Worm (Caenorhabditis elegans) whole organism, mixed stage, embryonic: ENCODE measurements around the gene C03C10.2.
A peak's percentile ranks its signal among the peaks of the same experiment; 100 is the strongest.

Experiments
- M03D4.4 ChIP-seq: sonication (generic microtip); optimal IDR thresholded peaks from 2 replicates; lab custom pipeline; 2017; ENCODE audit warnings: mild to moderate bottlenecking, missing genetic modification characterization, missing compliant biosample characterization
- bed-3 ChIP-seq: fragments of 200-800 bp; sonication (Bioruptor generic); optimal IDR thresholded peaks from 3 replicates; lab custom pipeline; 2018; ENCODE audit warnings: mild to moderate bottlenecking, missing genetic modification characterization, moderate library complexity, missing compliant biosample characterization
- blmp-1 ChIP-seq: fragments of 150-350 bp; optimal IDR thresholded peaks from 2 replicates; lab custom pipeline; 2014; ENCODE audit warnings: missing biosample characterization, missing genetic modification characterization
- ceh-39 ChIP-seq: fragments of 150-350 bp; optimal IDR thresholded peaks from 2 replicates; lab custom pipeline; 2014; ENCODE audit warnings: missing biosample characterization, missing genetic modification characterization
- ceh-43 ChIP-seq: fragments of 200-800 bp; sonication (Bioruptor generic); optimal IDR thresholded peaks from 2 replicates; lab custom pipeline; 2018; ENCODE audit warnings: mild to moderate bottlenecking, missing genetic modification characterization, moderate library complexity, missing compliant biosample characterization
- ces-1 ChIP-seq: fragments of 150-350 bp; optimal IDR thresholded peaks from 2 replicates; lab custom pipeline; 2014; ENCODE audit warnings: missing biosample characterization, missing genetic modification reagents, missing genetic modification characterization
- cnd-1 ChIP-seq: fragments of 200-800 bp; sonication (Bioruptor generic); optimal IDR thresholded peaks from 2 replicates; lab custom pipeline; 2018; ENCODE audit warnings: mild to moderate bottlenecking, missing genetic modification characterization, missing compliant biosample characterization
- drap-1 ChIP-seq: fragments of 200-800 bp; sonication (Bioruptor generic); optimal IDR thresholded peaks from 3 replicates; lab custom pipeline; 2018; ENCODE audit warnings: mild to moderate bottlenecking, missing genetic modification characterization, missing compliant biosample characterization
- elt-1 ChIP-seq: sonication (generic microtip); optimal IDR thresholded peaks from 2 replicates; lab custom pipeline; 2017; ENCODE audit warnings: missing genetic modification characterization, mild to moderate bottlenecking, missing compliant biosample characterization, antibody characterized with exemption, moderate library complexity, borderline replicate concordance; ENCODE audit not compliant: insufficient read depth
- elt-3 ChIP-seq: fragments of 150-350 bp; optimal IDR thresholded peaks from 2 replicates; lab custom pipeline; 2014; ENCODE audit warnings: missing biosample characterization, missing genetic modification characterization
- flh-1 ChIP-seq: fragments of 200-800 bp; sonication (Bioruptor generic); optimal IDR thresholded peaks from 2 replicates; lab custom pipeline; 2018; ENCODE audit warnings: mild to moderate bottlenecking, missing genetic modification characterization, moderate library complexity, missing compliant biosample characterization
- ham-2 ChIP-seq: fragments of 200-800 bp; sonication (Bioruptor generic); optimal IDR thresholded peaks from 2 replicates; lab custom pipeline; 2018; ENCODE audit warnings: mild to moderate bottlenecking, missing genetic modification characterization, missing compliant biosample characterization
- hlh-1 ChIP-seq: fragments of 150-350 bp; optimal IDR thresholded peaks from 2 replicates; lab custom pipeline; 2014; ENCODE audit warnings: missing biosample characterization, missing genetic modification reagents, missing genetic modification characterization
- lin-13 ChIP-seq: fragments of 150-350 bp; optimal IDR thresholded peaks from 2 replicates; lab custom pipeline; 2014; ENCODE audit warnings: missing biosample characterization, missing genetic modification characterization
- lin-32 ChIP-seq: fragments of 200-800 bp; sonication (Bioruptor generic); optimal IDR thresholded peaks from 2 replicates; lab custom pipeline; 2018; ENCODE audit warnings: mild to moderate bottlenecking, missing genetic modification characterization, missing compliant biosample characterization
- lsy-2 ChIP-seq: fragments of 150-350 bp; optimal IDR thresholded peaks from 2 replicates; lab custom pipeline; 2014; ENCODE audit warnings: missing biosample characterization, missing genetic modification characterization
- mep-1 ChIP-seq: fragments of 150-350 bp; optimal IDR thresholded peaks from 2 replicates; lab custom pipeline; 2017; ENCODE audit warnings: missing biosample characterization, missing genetic modification reagents, missing genetic modification characterization, inconsistent platforms
- nhr-12 ChIP-seq: fragments of 150-350 bp; optimal IDR thresholded peaks from 2 replicates; lab custom pipeline; 2014; ENCODE audit warnings: missing biosample characterization, missing genetic modification characterization
- nhr-2 ChIP-seq: fragments of 150-350 bp; optimal IDR thresholded peaks from 2 replicates; lab custom pipeline; 2014; ENCODE audit warnings: missing biosample characterization, missing genetic modification characterization
- nhr-237 ChIP-seq: fragments of 150-350 bp; optimal IDR thresholded peaks from 2 replicates; lab custom pipeline; 2014; ENCODE audit warnings: missing biosample characterization, missing genetic modification characterization
- nhr-76 ChIP-seq: sonication (generic microtip); optimal IDR thresholded peaks from 2 replicates; lab custom pipeline; 2017; ENCODE audit warnings: missing biosample characterization, missing genetic modification characterization
- pha-4 ChIP-seq: fragments of 150-350 bp; optimal IDR thresholded peaks from 2 replicates; lab custom pipeline; 2018; ENCODE audit warnings: missing biosample characterization, missing genetic modification reagents, missing genetic modification characterization
- sem-2 ChIP-seq: fragments of 200-800 bp; sonication (Bioruptor generic); optimal IDR thresholded peaks from 2 replicates; lab custom pipeline; 2018; ENCODE audit warnings: mild to moderate bottlenecking, missing genetic modification characterization, missing compliant biosample characterization
- sptf-1 ChIP-seq: sonication (generic microtip); optimal IDR thresholded peaks from 2 replicates; lab custom pipeline; 2017; ENCODE audit warnings: mild to moderate bottlenecking, missing genetic modification characterization, moderate library complexity, missing compliant biosample characterization
- tbx-8 ChIP-seq: fragments of 200-800 bp; sonication (Bioruptor generic); optimal IDR thresholded peaks from 2 replicates; lab custom pipeline; 2018; ENCODE audit warnings: mild to moderate bottlenecking, missing genetic modification characterization, moderate library complexity, missing compliant biosample characterization
- unc-39 ChIP-seq: fragments of 150-350 bp; optimal IDR thresholded peaks from 2 replicates; lab custom pipeline; 2014; ENCODE audit warnings: missing biosample characterization, missing genetic modification characterization
- unc-62 ChIP-seq: fragments of 150-350 bp; optimal IDR thresholded peaks from 2 replicates; lab custom pipeline; 2014; ENCODE audit warnings: missing biosample characterization, missing genetic modification reagents, missing genetic modification characterization
- zip-8 ChIP-seq: fragments of 150-350 bp; optimal IDR thresholded peaks from 2 replicates; lab custom pipeline; 2014; ENCODE audit warnings: missing biosample characterization, missing genetic modification characterization
- ztf-11 ChIP-seq: fragments of 150-350 bp; optimal IDR thresholded peaks from 2 replicates; lab custom pipeline; 2014; ENCODE audit warnings: missing biosample characterization, missing genetic modification characterization

C03C10.2 gene

ce11 chrIII:4094681-4095080 is 3.8 kb downstream of the C03C10.2 start, which contains the start of gene rnr-2:
Gene rnr-2, minus strand, starts transcription at chrIII:4094921.
- peak; percentile 3 for TF ChIP-seq hlh-1 (tag; lab: Kevin White, UChicago)
- TF ChIP-seq flh-1 (GFP tag; lab: Kevin White, UChicago), result no peak

ce11 chrIII:4095441-4096095 is 4.7 kb downstream of the C03C10.2 start, which contains the start of gene C03C10.7:
Gene C03C10.7, plus strand, starts transcription at chrIII:4096045.
- TF ChIP-seq ham-2 (GFP tag; lab: Kevin White, UChicago) (no peak), pha-4 (no peak), zip-8 (tag; lab: Kevin White, UChicago) (no peak), ceh-39 (tag; lab: Kevin White, UChicago) (no peak), M03D4.4 (tag; lab: Kevin White, UChicago) (no peak), ztf-11 (tag; lab: Kevin White, UChicago) (no peak), lin-13 (no peak), nhr-237 (tag; lab: Kevin White, UChicago) (no peak), tbx-8 (GFP tag; lab: Kevin White, UChicago) (no peak), cnd-1 (tag; lab: Kevin White, UChicago) (no peak), bed-3 (no peak), mep-1 (no peak), ces-1 (GFP tag; lab: Kevin White, UChicago) (no peak), lsy-2 (tag; lab: Kevin White, UChicago) (no peak), elt-1 (tag; lab: Kevin White, UChicago) (no peak), flh-1 (GFP tag; lab: Kevin White, UChicago) (no peak)

DNA sequence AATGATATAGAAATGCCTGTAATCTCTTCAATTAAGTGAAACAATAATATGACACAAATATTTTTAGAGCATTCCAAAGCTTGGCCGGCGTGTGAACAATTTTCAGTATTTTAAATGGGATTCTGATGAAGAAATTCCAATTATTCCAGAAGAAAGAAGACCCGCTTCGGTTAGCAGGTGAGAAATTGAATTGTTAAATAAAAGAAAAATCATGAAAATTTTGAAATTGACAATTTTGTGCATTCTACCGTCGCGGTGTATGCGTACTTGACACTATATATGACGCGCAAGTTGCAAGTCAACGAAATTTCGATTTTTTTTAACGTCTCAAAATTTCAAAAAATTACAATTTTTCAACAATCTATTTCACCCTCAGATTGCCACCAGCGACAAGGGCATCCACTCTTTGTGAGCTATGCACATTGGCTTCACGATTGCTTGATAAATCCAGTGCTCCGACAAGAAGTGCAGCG is 5.5 kb downstream of the C03C10.2 start:
- TF ChIP-seq zip-8 (tag; lab: Kevin White, UChicago) (no peak), elt-1 (tag; lab: Kevin White, UChicago) (no peak), lsy-2 (tag; lab: Kevin White, UChicago) (no peak), nhr-76 (tag; lab: Kevin White, UChicago) (no peak), blmp-1 (no peak), ceh-39 (tag; lab: Kevin White, UChicago) (no peak), lin-13 (no peak), nhr-237 (tag; lab: Kevin White, UChicago) (no peak), sem-2 (GFP tag; lab: Kevin White, UChicago) (no peak), hlh-1 (tag; lab: Kevin White, UChicago) (no peak), tbx-8 (GFP tag; lab: Kevin White, UChicago) (no peak), elt-3 (tag; lab: Kevin White, UChicago) (no peak)

ce11 chrIII:4098107-4098620 is 7.3 kb downstream of the C03C10.2 start, which contains the start of gene rei-1:
Gene rei-1, minus strand, starts transcription at chrIII:4098190.
- TF ChIP-seq ham-2 (GFP tag; lab: Kevin White, UChicago) (no peak), unc-62 (GFP tag; lab: Kevin White, UChicago) (no peak)

DNA sequence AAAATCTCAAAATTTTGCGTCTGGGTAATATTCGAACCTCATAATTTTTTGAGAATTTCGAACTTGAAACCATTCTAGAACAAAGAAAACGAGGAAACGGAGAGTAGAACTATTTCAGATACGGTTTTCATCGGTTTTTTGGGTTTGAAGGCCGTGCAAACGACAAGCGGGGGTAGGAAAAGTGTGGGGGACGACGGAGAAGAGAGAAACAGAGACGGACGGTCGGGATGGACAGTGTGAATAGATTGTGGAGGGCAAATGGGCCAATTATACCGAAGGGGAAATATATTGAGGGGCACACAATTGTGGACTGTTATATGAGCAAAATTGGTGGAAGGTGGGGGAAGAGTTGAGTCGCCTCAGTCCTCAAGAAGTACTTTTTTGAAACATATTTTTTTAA is 7.9 kb downstream of the C03C10.2 start:
- TF ChIP-seq elt-1 (tag; lab: Kevin White, UChicago) (no peak), nhr-237 (tag; lab: Kevin White, UChicago) (no peak), sptf-1 (tag; lab: Kevin White, UChicago) (no peak), drap-1 (GFP tag; lab: Kevin White, UChicago) (no peak), zip-8 (tag; lab: Kevin White, UChicago) (no peak), lsy-2 (tag; lab: Kevin White, UChicago) (no peak), M03D4.4 (tag; lab: Kevin White, UChicago) (no peak), nhr-76 (tag; lab: Kevin White, UChicago) (no peak), ceh-43 (GFP tag; lab: Kevin White, UChicago) (no peak), lin-13 (no peak), nhr-2 (tag; lab: Kevin White, UChicago) (no peak), lin-32 (no peak), unc-39 (tag; lab: Kevin White, UChicago) (no peak), nhr-12 (no peak)
- TF ChIP-seq, all 35 proteins: peak for 0
